Worm (Caenorhabditis elegans): ENCODE measurements around the gene hsd-2.

DNA sequence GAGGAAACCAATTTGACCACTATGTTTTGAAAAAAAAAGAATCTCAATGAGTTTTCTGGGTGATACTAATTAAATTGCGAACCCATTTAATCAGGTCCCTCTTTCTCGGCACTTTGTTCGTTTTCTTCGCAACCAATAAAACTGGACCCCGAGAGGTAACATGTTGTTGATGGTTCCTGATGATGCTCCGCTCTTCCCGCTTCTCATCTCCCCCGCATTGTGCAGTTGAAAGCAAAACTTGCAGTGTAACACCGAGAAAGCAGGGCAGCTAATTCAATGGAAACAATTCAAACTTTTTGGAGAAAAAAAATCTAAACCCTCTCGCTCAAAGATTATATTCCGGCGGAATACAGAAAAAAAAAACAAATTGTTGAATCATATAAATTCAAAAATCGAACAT, 45.6 kb upstream of the hsd-2 start:
- no peak for TF ChIP-seq Y55F3AM.14 (GFP tag; optimal IDR thresholded peaks at IDR 0.05)
- TF ChIP-seq ztf-11 (tag; optimal IDR thresholded peaks at IDR 0.05): no peak
- no peak for TF ChIP-seq fos-1 (tag; optimal IDR thresholded peaks at IDR 0.05)
- no peak for TF ChIP-seq nhr-11 (tag; optimal IDR thresholded peaks at IDR 0.05)
- TF ChIP-seq snpc-4 (tag; optimal IDR thresholded peaks at IDR 0.05): no peak
- TF ChIP-seq nhr-6 (tag; optimal IDR thresholded peaks at IDR 0.05): no peak
- no peak for TF ChIP-seq unc-39 (tag; optimal IDR thresholded peaks at IDR 0.05)
- no peak for TF ChIP-seq dmd-4 (tag; optimal IDR thresholded peaks at IDR 0.05)
- no peak for TF ChIP-seq unc-55 (GFP tag; optimal IDR thresholded peaks at IDR 0.05)
- no peak for TF ChIP-seq ceh-16 (tag; optimal IDR thresholded peaks at IDR 0.05)
- TF ChIP-seq nhr-237 (tag; optimal IDR thresholded peaks at IDR 0.05): no peak
- no peak for TF ChIP-seq sma-3 (GFP tag; optimal IDR thresholded peaks at IDR 0.05)
- no peak for TF ChIP-seq nhr-12 (tag; optimal IDR thresholded peaks at IDR 0.05)
